Fruit fly (Drosophila melanogaster): ENCODE measurements around the gene CG18284.

Gene CG18284

DNA sequence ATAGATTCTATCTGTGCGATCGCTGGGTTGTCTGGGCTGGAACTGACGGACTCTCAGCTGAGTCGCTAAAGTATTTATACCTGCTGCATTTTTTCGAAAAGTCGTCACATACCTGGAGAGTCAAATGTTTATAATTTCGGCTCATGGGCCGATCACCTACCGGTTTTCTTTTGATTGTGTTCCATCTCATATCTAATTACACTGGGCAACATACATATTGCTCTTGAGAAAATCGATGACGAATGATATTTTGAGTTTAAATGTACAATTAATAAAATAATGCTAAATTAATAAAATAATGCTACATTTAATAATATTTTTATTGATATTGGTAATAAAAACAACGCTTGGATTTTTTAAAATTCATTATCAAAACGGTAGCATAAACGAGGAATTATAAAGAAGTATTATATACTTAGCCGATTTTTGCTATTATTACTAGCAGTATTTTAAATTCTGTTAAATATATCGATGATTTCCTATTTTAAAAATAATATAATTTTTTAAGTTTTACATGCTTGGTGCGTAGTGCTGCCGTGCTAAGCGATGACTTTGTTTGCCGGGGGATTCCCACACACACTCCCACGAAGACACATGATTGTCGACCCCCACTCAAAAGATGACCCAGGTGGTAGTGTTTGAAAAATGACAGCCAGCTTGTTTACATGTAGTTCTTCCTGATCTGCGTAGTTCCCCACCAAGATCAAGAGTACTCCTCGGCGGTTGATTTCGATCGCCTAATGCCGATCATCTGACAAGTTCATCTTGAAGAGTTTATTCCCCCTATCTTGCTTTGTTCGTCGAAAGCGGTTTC lies 45.7 kb downstream of the CG18284 start, which contains the start of gene CG7294 (continued):
- TF ChIP-seq pan (optimal IDR thresholded peaks at IDR 0.05) (no peak), pan (GFP tag; optimal IDR thresholded peaks at IDR 0.05 in 1 of 2, IDR thresholded peaks at IDR 0.05 in 1 of 2) (no peak), dysf (GFP tag; IDR thresholded peaks at IDR 0.05) (no peak), twi (tag; optimal IDR thresholded peaks at IDR 0.05) (no peak), CG3838 (GFP tag; optimal IDR thresholded peaks at IDR 0.05) (no peak), Pdp1 (GFP tag; optimal IDR thresholded peaks at IDR 0.05) (no peak), CG12071 (GFP tag; optimal IDR thresholded peaks at IDR 0.05) (no peak), Meics (GFP tag; optimal IDR thresholded peaks at IDR 0.05) (peak; percentile 23), Dip2 (GFP tag; IDR thresholded peaks at IDR 0.05) (no peak), tll (GFP tag; optimal IDR thresholded peaks at IDR 0.05) (no peak)

DNA sequence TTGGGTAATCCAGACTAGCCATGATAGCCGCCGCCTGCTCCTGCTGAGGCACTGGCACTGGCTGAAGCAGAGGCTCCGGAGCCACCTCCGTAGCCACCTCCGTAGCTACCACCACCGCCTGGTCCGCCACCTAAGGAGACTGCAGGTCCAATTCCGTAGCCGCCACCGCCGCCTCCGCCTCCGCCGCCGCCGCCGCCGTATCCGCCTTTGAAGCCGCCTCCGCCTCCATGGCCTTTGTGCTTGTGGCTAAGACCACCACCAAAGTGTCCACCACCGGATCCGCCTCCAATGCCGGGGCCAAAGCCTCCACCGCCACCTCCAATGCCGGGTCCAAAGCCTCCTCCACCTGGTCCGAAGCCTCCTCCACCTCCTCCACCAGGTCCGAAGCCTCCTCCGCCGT lies 49.2 kb downstream of the CG18284 start:
- TF ChIP-seq schlank (tag; optimal IDR thresholded peaks at IDR 0.05) (no peak), Hr39 (optimal IDR thresholded peaks at IDR 0.05) (peak; percentile 74)

DNA sequence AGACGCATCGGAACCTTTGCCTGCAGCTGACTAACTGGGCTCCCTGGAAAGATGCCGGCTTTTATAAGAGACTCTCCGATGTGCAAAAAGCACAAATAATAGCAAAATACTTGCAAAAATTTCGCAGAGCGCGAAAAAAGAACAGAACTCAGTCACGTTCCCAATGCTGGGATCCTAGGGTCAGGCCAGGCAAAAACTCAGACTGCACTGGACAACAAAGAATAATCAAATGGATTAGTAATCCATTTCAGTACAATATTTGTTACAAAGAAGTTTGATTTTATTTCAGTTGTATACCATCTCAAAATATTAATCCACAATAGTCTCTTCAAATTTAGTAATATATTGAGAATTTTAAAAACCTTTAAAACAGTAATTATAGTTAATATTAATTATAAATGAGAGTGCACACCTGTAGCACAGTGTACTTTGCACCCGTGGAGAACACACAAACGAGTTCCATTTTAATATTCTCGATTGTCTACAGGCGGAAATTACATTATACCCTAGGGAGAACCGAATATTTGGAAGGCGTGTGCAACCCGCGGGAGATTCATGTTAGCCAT lies 50.4 kb downstream of the CG18284 start, which contains the start of gene CG17108:
CG17108 (minus strand) TSS at position 51 of the 566 bp plus-strand sequence.
- no peak for TF ChIP-seq CG32767 (GFP tag; IDR thresholded peaks at IDR 0.05)
- no peak for TF ChIP-seq Hr3 (GFP tag; optimal IDR thresholded peaks at IDR 0.05)
- TF ChIP-seq pzg (GFP tag; optimal IDR thresholded peaks at IDR 0.05) = no peak
- TF ChIP-seq Taf1 (GFP tag; IDR thresholded peaks at IDR 0.05) = no peak
- no peak for TF ChIP-seq CG13287 (GFP tag; IDR thresholded peaks at IDR 0.05; ENCODE audit: partially characterized antibody)
- no peak for TF ChIP-seq pros (GFP tag; optimal IDR thresholded peaks at IDR 0.05)
- TF ChIP-seq CG18476 (GFP tag; optimal IDR thresholded peaks at IDR 0.05) = no peak
- no peak for TF ChIP-seq Dp (GFP tag; optimal IDR thresholded peaks at IDR 0.05)
- no peak for TF ChIP-seq Dek (tag; optimal IDR thresholded peaks at IDR 0.05)
- no peak for TF ChIP-seq Neu2 (GFP tag; optimal IDR thresholded peaks at IDR 0.05; ENCODE audit: borderline replicate concordance)
- TF ChIP-seq CG17361 (GFP tag; IDR thresholded peaks at IDR 0.05) = no peak
- TF ChIP-seq nerfin-2 (GFP tag; IDR thresholded peaks at IDR 0.05; ENCODE audit: partially characterized antibody) = no peak
